Worm (Caenorhabditis elegans) whole organism, L1 larva: ENCODE data around the gene T27E4.7.

Experiments used
- C16A3.4 ChIP-seq: fragments of 150-350 bp; optimal IDR thresholded peaks from 2 replicates; lab custom pipeline; 2014; ENCODE audit warnings: missing biosample characterization, missing genetic modification characterization
- F16B12.6 ChIP-seq: fragments of 150-350 bp; optimal IDR thresholded peaks from 2 replicates; lab custom pipeline; 2014; ENCODE audit warnings: missing biosample characterization, missing genetic modification characterization
- ceh-8 ChIP-seq: fragments of 200-800 bp; sonication (Bioruptor generic); optimal IDR thresholded peaks from 2 replicates; lab custom pipeline; 2018; ENCODE audit warnings: mild to moderate bottlenecking, missing genetic modification characterization, moderate library complexity, missing compliant biosample characterization
- ceh-90 ChIP-seq: sonication (generic microtip); optimal IDR thresholded peaks from 2 replicates; lab custom pipeline; 2016; ENCODE audit warnings: missing genetic modification characterization, missing compliant biosample characterization
- ces-1 ChIP-seq: fragments of 150-350 bp; optimal IDR thresholded peaks from 2 replicates; lab custom pipeline; 2014; ENCODE audit warnings: missing biosample characterization, missing genetic modification reagents, missing genetic modification characterization
- dsc-1 ChIP-seq: sonication (generic microtip); optimal IDR thresholded peaks from 2 replicates; lab custom pipeline; 2016; ENCODE audit warnings: mild to moderate bottlenecking, missing genetic modification characterization, missing compliant biosample characterization
- efl-1 ChIP-seq, 4 experiments: fragments of 150-350 bp; optimal IDR thresholded peaks in 3 of 4; peaks in 1 of 4; 1 replicate in 1 of 4; 2 replicates in 3 of 4; lab custom pipeline; 2014; ENCODE audit warnings: missing biosample characterization in 2 of 4, missing genetic modification characterization in 2 of 4, missing genetic modification reagents in 2 of 4
- egl-13 ChIP-seq: sonication (generic microtip); optimal IDR thresholded peaks from 2 replicates; lab custom pipeline; 2016; ENCODE audit warnings: missing genotype, missing genetic modification reagents, missing genetic modification characterization, missing compliant biosample characterization
- egl-27 ChIP-seq, 2 experiments: fragments of 150-350 bp in 1 of 2; sonication (generic microtip); optimal IDR thresholded peaks; 3 replicates each; lab custom pipeline; 2017 to 2018; ENCODE audit warnings: missing biosample characterization in 2 of 2, missing genetic modification characterization in 2 of 2, missing genetic modification reagents in 2 of 2
- fkh-8 ChIP-seq: sonication (generic microtip); optimal IDR thresholded peaks from 2 replicates; lab custom pipeline; 2016; ENCODE audit warnings: mild to moderate bottlenecking, missing genetic modification characterization, missing compliant biosample characterization
- fos-1 ChIP-seq: fragments of 150-350 bp; optimal IDR thresholded peaks from 2 replicates; lab custom pipeline; 2014; ENCODE audit warnings: missing biosample characterization, missing genetic modification characterization
- hlh-4 ChIP-seq: sonication (generic microtip); optimal IDR thresholded peaks from 2 replicates; lab custom pipeline; 2016; ENCODE audit warnings: mild to moderate bottlenecking, missing genetic modification characterization, missing compliant biosample characterization
- irx-1 ChIP-seq: sonication (generic microtip); optimal IDR thresholded peaks from 2 replicates; lab custom pipeline; 2016; ENCODE audit warnings: missing genetic modification characterization, missing compliant biosample characterization
- lin-13 ChIP-seq: fragments of 150-350 bp; optimal IDR thresholded peaks from 2 replicates; lab custom pipeline; 2014; ENCODE audit warnings: missing biosample characterization, missing genetic modification reagents, missing genetic modification characterization
- lin-14 ChIP-seq: fragments of 200-800 bp; sonication (Bioruptor generic); optimal IDR thresholded peaks from 2 replicates; lab custom pipeline; 2018; ENCODE audit warnings: mild to moderate bottlenecking, missing genetic modification characterization, moderate library complexity, missing compliant biosample characterization
- lin-35 ChIP-seq, 2 experiments: fragments of 150-350 bp; optimal IDR thresholded peaks; 2 replicates each; lab custom pipeline; 2014; ENCODE audit warnings: missing biosample characterization in 2 of 2, missing genetic modification characterization in 2 of 2, missing genetic modification reagents in 2 of 2
- mef-2 ChIP-seq: fragments of 150-350 bp; optimal IDR thresholded peaks from 2 replicates; lab custom pipeline; 2014; ENCODE audit warnings: missing biosample characterization, missing genetic modification characterization
- nhr-20 ChIP-seq: sonication (generic microtip); optimal IDR thresholded peaks from 2 replicates; lab custom pipeline; 2016; ENCODE audit warnings: mild to moderate bottlenecking, missing genetic modification characterization, missing compliant biosample characterization
- nhr-47 ChIP-seq: sonication (generic microtip); optimal IDR thresholded peaks from 2 replicates; lab custom pipeline; 2016; ENCODE audit warnings: mild to moderate bottlenecking, missing genetic modification characterization, moderate library complexity, missing compliant biosample characterization
- nhr-71 ChIP-seq: sonication (generic microtip); optimal IDR thresholded peaks from 2 replicates; lab custom pipeline; 2016; ENCODE audit warnings: mild to moderate bottlenecking, missing genetic modification characterization, moderate library complexity, missing compliant biosample characterization
- nhr-85 ChIP-seq: sonication (generic microtip); peaks from one replicate; lab custom pipeline; 2016; ENCODE audit warnings: missing genetic modification characterization, inconsistent platforms, missing compliant biosample characterization
- nhr-90 ChIP-seq: sonication (generic microtip); optimal IDR thresholded peaks from 2 replicates; lab custom pipeline; 2016; ENCODE audit warnings: mild to moderate bottlenecking, missing genetic modification characterization, missing compliant biosample characterization; ENCODE audit not compliant: poor library complexity
- pax-3 ChIP-seq: fragments of 200-800 bp; sonication (Bioruptor generic); optimal IDR thresholded peaks from 2 replicates; lab custom pipeline; 2018; ENCODE audit warnings: mild to moderate bottlenecking, missing genetic modification characterization, moderate library complexity, missing compliant biosample characterization
- snpc-4 ChIP-seq: fragments of 150-350 bp; optimal IDR thresholded peaks from 2 replicates; lab custom pipeline; 2014; ENCODE audit warnings: missing biosample characterization, missing genetic modification characterization
- sox-4 ChIP-seq: sonication (generic microtip); optimal IDR thresholded peaks from 2 replicates; lab custom pipeline; 2016; ENCODE audit warnings: missing genetic modification characterization, missing compliant biosample characterization
- sptf-1 ChIP-seq: fragments of 150-350 bp; optimal IDR thresholded peaks from 2 replicates; lab custom pipeline; 2014; ENCODE audit warnings: missing biosample characterization, missing genetic modification characterization
- tlp-1 ChIP-seq: fragments of 150-350 bp; optimal IDR thresholded peaks from 2 replicates; lab custom pipeline; 2014; ENCODE audit warnings: missing biosample characterization, missing genetic modification characterization
- unc-86 ChIP-seq: sonication (generic microtip); optimal IDR thresholded peaks from 2 replicates; lab custom pipeline; 2016; ENCODE audit warnings: missing genetic modification characterization, missing compliant biosample characterization
- zag-1 ChIP-seq: fragments of 150-350 bp; optimal IDR thresholded peaks from 2 replicates; lab custom pipeline; 2014; ENCODE audit warnings: missing biosample characterization, missing genetic modification characterization
- ztf-11 ChIP-seq, 2 experiments: sonication (generic microtip); optimal IDR thresholded peaks; 2 replicates each; lab custom pipeline; 2016 to 2017; ENCODE audit warnings: missing genetic modification characterization in 2 of 2, missing biosample characterization in 1 of 2, missing compliant biosample characterization in 1 of 2
- ztf-4 ChIP-seq: fragments of 150-350 bp; optimal IDR thresholded peaks from 2 replicates; lab custom pipeline; 2014; ENCODE audit warnings: missing biosample characterization, missing genetic modification characterization

T27E4.7 gene

ce11 chrV:9056253-9056652 lies 19.9 kb downstream of the T27E4.7 start, which contains the start of gene C25E10.10:
TSS of gene C25E10.10 (minus strand) at chrV:9056353.
- TF ChIP-seq lin-35 (GFP tag; optimal IDR thresholded peaks at IDR 0.05; lab: Kevin White, UChicago) (no peak), egl-27 (tag; optimal IDR thresholded peaks at IDR 0.05; lab: Kevin White, UChicago) (no peak), sox-4 (no peak), nhr-90 (no peak), fkh-8 (no peak), nhr-85 (tag; lab: Kevin White, UChicago) (no peak), F16B12.6 (tag; lab: Kevin White, UChicago) (no peak), fos-1 (no peak), ztf-11 (tag; optimal IDR thresholded peaks at IDR 0.05; lab: Kevin White, UChicago) (no peak), egl-13 (no peak), ceh-90 (tag; lab: Kevin White, UChicago) (no peak)

- no peak for TF ChIP-seq lin-14 (GFP tag; lab: Kevin White, UChicago)
- TF ChIP-seq efl-1 (optimal IDR thresholded peaks at IDR 0.05; lab: Kevin White, UChicago), result no peak
- peak in 1 of 2 experiments; percentile 88 for TF ChIP-seq efl-1 (GFP tag; optimal IDR thresholded peaks at IDR 0.05 in 1 of 2; lab: Kevin White, UChicago)
- TF ChIP-seq pax-3, result peak; percentile 8
- peak; percentile 53 for TF ChIP-seq nhr-71
- peak; percentile 44 for TF ChIP-seq nhr-47 (tag; lab: Kevin White, UChicago)
- peak; percentile 48 for TF ChIP-seq dsc-1
- no peak for TF ChIP-seq ztf-4 (tag; lab: Kevin White, UChicago)
- TF ChIP-seq fkh-8, result peak; percentile 83
- TF ChIP-seq, all 84 proteins: peak for 6
These were observed 20.5 kb downstream of the T27E4.7 start for ce11 chrV:9055644-9056043.

DNA sequence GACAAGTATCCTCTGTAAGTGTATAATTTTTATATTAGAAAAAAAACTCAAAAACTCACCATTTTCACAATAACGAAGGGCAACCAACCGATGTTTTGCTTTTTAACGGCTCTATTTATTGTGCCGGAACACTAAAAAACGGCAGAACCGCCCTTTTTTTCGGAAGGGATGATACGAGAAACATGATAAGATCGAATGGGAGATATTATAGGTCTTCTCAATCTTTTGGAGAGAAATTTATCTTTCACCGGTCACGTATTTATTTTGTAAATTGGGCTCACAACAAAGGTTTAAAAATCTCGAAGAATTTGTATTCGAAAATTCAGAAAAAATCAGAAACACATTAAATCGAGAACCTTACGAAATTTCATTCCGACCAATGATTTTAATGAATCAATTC lies 21.4 kb downstream of the T27E4.7 start, which contains the start of gene swm-1:
TSS of gene swm-1 (minus strand) at position 101 of the 400 bp plus-strand sequence.
- TF ChIP-seq lin-13 (GFP tag; lab: Kevin White, UChicago), result no peak

ce11 chrV:9053969-9054368 lies 22.2 kb downstream of the T27E4.7 start, which contains the start of gene C25E10.8:
TSS of gene C25E10.8 (minus strand) at chrV:9054069.
- TF ChIP-seq efl-1 (optimal IDR thresholded peaks at IDR 0.05; lab: Kevin White, UChicago), result no peak
- TF ChIP-seq efl-1 (GFP tag; optimal IDR thresholded peaks at IDR 0.05 in 1 of 2; lab: Kevin White, UChicago), result no peak
- no peak for TF ChIP-seq nhr-71
- no peak for TF ChIP-seq ces-1 (GFP tag; lab: Kevin White, UChicago)
- no peak for TF ChIP-seq zag-1 (tag; lab: Kevin White, UChicago)
- TF ChIP-seq irx-1 (tag; lab: Kevin White, UChicago), result no peak
- no peak for TF ChIP-seq tlp-1
- no peak for TF ChIP-seq lin-13 (GFP tag; lab: Kevin White, UChicago)
- no peak for TF ChIP-seq snpc-4 (tag; lab: Kevin White, UChicago)

DNA sequence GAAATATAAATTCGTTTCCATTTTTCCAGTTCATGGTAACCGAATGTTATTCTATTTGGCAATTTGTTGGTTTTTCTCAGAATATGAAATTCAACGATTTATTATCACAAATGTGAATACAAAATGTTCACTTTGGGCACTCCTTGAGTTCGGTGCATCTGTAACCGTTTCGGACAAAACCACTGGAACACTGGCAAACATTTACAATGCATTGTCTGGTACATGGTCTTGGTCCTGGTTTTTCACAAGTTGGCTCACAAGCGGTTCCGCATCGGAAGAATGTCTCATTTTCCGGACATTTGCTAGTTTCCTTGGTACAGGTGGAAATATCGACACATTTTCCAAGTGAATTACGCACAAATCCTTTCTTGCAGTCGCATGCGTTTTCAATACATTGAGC lies 22.9 kb downstream of the T27E4.7 start:
- TF ChIP-seq C16A3.4, result no peak
- peak; percentile 70 for TF ChIP-seq hlh-4
- TF ChIP-seq sptf-1 (tag; lab: Kevin White, UChicago), result no peak
- no peak for TF ChIP-seq mef-2 (tag; lab: Kevin White, UChicago)
- no peak for TF ChIP-seq nhr-20 (tag; lab: Kevin White, UChicago)
- TF ChIP-seq, all 84 proteins: peak for 1

- no peak for TF ChIP-seq unc-86 (tag; lab: Kevin White, UChicago)
- TF ChIP-seq efl-1 (optimal IDR thresholded peaks at IDR 0.05; lab: Kevin White, UChicago), result no peak
- TF ChIP-seq efl-1 (GFP tag; optimal IDR thresholded peaks at IDR 0.05 in 1 of 2; lab: Kevin White, UChicago), result peak in 1 of 2 experiments; percentile 40
These were observed 25.0 kb downstream of the T27E4.7 start, which contains the start of gene C25E10.7 for ce11 chrV:9051100-9051499. TSS of gene C25E10.7 (minus strand) at chrV:9051200.

- TF ChIP-seq nhr-71, result peak; percentile 32
- TF ChIP-seq nhr-47 (tag; lab: Kevin White, UChicago), result peak; percentile 31
- peak; percentile 97 for TF ChIP-seq hlh-4
- no peak for TF ChIP-seq ceh-8
These were observed 26.9 kb downstream of the T27E4.7 start for ce11 chrV:9049271-9049670.
